Worm (Caenorhabditis elegans) whole organism, L3 larva: ENCODE measurements around the gene actl-1.

Experiments
- aly-2 ChIP-seq: fragments of 150-350 bp; optimal IDR thresholded peaks from 2 replicates; lab custom pipeline; 2014; ENCODE audit warnings: missing biosample characterization, missing genetic modification characterization
- ama-1 ChIP-seq: fragments of 150-350 bp; optimal IDR thresholded peaks from 2 replicates; lab custom pipeline; 2018
- ceh-16 ChIP-seq: sonication (generic microtip); optimal IDR thresholded peaks from 2 replicates; lab custom pipeline; 2017; ENCODE audit warnings: missing biosample characterization, missing genetic modification characterization
- elt-1 ChIP-seq: fragments of 150-350 bp; optimal IDR thresholded peaks from 2 replicates; lab custom pipeline; 2014; ENCODE audit warnings: missing biosample characterization, missing genetic modification characterization
- elt-3 ChIP-seq, 3 experiments: fragments of 150-350 bp in 1 of 3; sonication (generic microtip) in 2 of 3; optimal IDR thresholded peaks; 2 replicates in 2 of 3; 4 replicates in 1 of 3; lab custom pipeline; 2014 to 2017; ENCODE audit warnings: missing biosample characterization in 3 of 3, missing genetic modification characterization in 3 of 3
- lsy-12 ChIP-seq: sonication (generic microtip); optimal IDR thresholded peaks from 2 replicates; lab custom pipeline; 2016; ENCODE audit warnings: mild to moderate bottlenecking, missing genetic modification characterization, missing compliant biosample characterization
- nfya-1 ChIP-seq: sonication (generic microtip); optimal IDR thresholded peaks from 2 replicates; lab custom pipeline; 2017; ENCODE audit warnings: missing genetic modification characterization, mild to moderate bottlenecking, missing compliant biosample characterization, antibody characterized with exemption, moderate library complexity; ENCODE audit not compliant: insufficient read depth
- nhr-25 ChIP-seq: sonication (generic microtip); optimal IDR thresholded peaks from 2 replicates; lab custom pipeline; 2017; ENCODE audit warnings: missing biosample characterization, missing genetic modification characterization
- nhr-77 ChIP-seq: fragments of 150-350 bp; optimal IDR thresholded peaks from 2 replicates; lab custom pipeline; 2014; ENCODE audit warnings: missing biosample characterization, missing genetic modification characterization
- tbx-2 ChIP-seq: sonication (generic microtip); optimal IDR thresholded peaks from 2 replicates; lab custom pipeline; 2016; ENCODE audit warnings: mild to moderate bottlenecking, missing genetic modification characterization, missing compliant biosample characterization
- zag-1 ChIP-seq: fragments of 150-350 bp; optimal IDR thresholded peaks from 2 replicates; lab custom pipeline; 2014; ENCODE audit warnings: missing biosample characterization, missing genetic modification characterization
- ztf-11 ChIP-seq: fragments of 150-350 bp; optimal IDR thresholded peaks from 2 replicates; lab custom pipeline; 2014; ENCODE audit warnings: missing biosample characterization, missing genetic modification characterization

DNA sequence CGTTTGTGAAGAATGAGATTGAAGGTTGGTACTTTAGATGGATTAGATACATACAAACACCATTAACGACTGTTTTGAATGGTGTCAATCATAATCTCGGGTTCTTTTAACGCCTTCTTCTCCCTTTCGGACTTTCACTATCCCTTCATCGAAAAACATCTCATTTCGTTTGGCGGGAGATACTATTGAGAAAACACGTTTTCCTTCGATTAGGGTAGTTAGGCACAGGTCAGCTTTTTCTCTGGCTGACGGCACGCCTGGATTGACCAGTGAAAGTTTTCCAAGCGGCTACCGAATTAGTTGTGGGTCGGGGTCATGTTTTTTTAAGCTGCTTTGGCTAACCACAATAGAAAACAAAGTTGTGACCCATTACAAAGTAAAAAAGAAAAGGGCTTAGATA, 20.3 kb upstream of the actl-1 start:
- TF ChIP-seq ama-1 (no peak), elt-3 (tag; optimal IDR thresholded peaks at IDR 0.05; lab: Kevin White, UChicago) (no peak), ztf-11 (tag; lab: Kevin White, UChicago) (no peak), nhr-25 (tag; lab: Kevin White, UChicago) (no peak), tbx-2 (tag; lab: Kevin White, UChicago) (no peak), zag-1 (tag; lab: Kevin White, UChicago) (no peak), elt-1 (no peak), nhr-77 (tag; lab: Kevin White, UChicago) (no peak), ceh-16 (tag; lab: Kevin White, UChicago) (no peak), nfya-1 (no peak), lsy-12 (tag; lab: Kevin White, UChicago) (no peak), aly-2 (no peak)
